Worm (Caenorhabditis elegans) whole organism, late embryonic: Measurements from ENCODE around the gene Y53F4B.39.

Experiments
- C38D4.7 ChIP-seq: fragments of 200-800 bp; sonication (Bioruptor generic); optimal IDR thresholded peaks from 2 replicates; lab custom pipeline; 2018; ENCODE audit warnings: mild to moderate bottlenecking, missing genetic modification characterization, moderate library complexity, missing compliant biosample characterization
- T23F11.4 ChIP-seq: fragments of 200-800 bp; sonication (Bioruptor generic); optimal IDR thresholded peaks from 2 replicates; lab custom pipeline; 2018; ENCODE audit warnings: mild to moderate bottlenecking, missing genetic modification characterization, missing compliant biosample characterization
- Y22D7AL.16 ChIP-seq: sonication (generic microtip); optimal IDR thresholded peaks from 2 replicates; lab custom pipeline; 2016; ENCODE audit warnings: missing genetic modification characterization, missing compliant biosample characterization
- ahr-1 ChIP-seq: sonication (generic microtip); optimal IDR thresholded peaks from 2 replicates; lab custom pipeline; 2016; ENCODE audit warnings: missing genetic modification characterization, missing compliant biosample characterization
- ama-1 ChIP-seq: fragments of 150-350 bp; optimal IDR thresholded peaks from 2 replicates; lab custom pipeline; 2014
- ceh-18 ChIP-seq: sonication (generic microtip); optimal IDR thresholded peaks from 2 replicates; lab custom pipeline; 2016; ENCODE audit warnings: missing genetic modification characterization, missing compliant biosample characterization
- ceh-2 ChIP-seq: sonication (generic microtip); optimal IDR thresholded peaks from 2 replicates; lab custom pipeline; 2016; ENCODE audit warnings: missing genotype, missing genetic modification characterization, missing compliant biosample characterization
- ceh-24 ChIP-seq: sonication (generic microtip); optimal IDR thresholded peaks from 2 replicates; lab custom pipeline; 2016; ENCODE audit warnings: mild to moderate bottlenecking, missing genetic modification characterization, missing compliant biosample characterization
- ceh-30 ChIP-seq: fragments of 150-350 bp; optimal IDR thresholded peaks from 2 replicates; lab custom pipeline; 2014; ENCODE audit warnings: missing biosample characterization, missing genetic modification characterization
- ceh-31 ChIP-seq: sonication (generic microtip); optimal IDR thresholded peaks from 2 replicates; lab custom pipeline; 2016; ENCODE audit warnings: missing genetic modification characterization, missing compliant biosample characterization
- ceh-34 ChIP-seq: sonication (generic microtip); optimal IDR thresholded peaks from 2 replicates; lab custom pipeline; 2016; ENCODE audit warnings: mild to moderate bottlenecking, missing genetic modification characterization, missing compliant biosample characterization
- che-1 ChIP-seq: sonication (generic microtip); optimal IDR thresholded peaks from 2 replicates; lab custom pipeline; 2016; ENCODE audit warnings: mild to moderate bottlenecking, missing genetic modification characterization, missing compliant biosample characterization
- dve-1 ChIP-seq: sonication (generic microtip); optimal IDR thresholded peaks from 2 replicates; lab custom pipeline; 2017; ENCODE audit warnings: antibody characterized with exemption, mild to moderate bottlenecking, missing genetic modification characterization, missing compliant biosample characterization
- elt-2 ChIP-seq: sonication (generic microtip); optimal IDR thresholded peaks from 2 replicates; lab custom pipeline; 2016; ENCODE audit warnings: missing genetic modification reagents, missing genetic modification characterization, missing compliant biosample characterization
- eyg-1 ChIP-seq: sonication (generic microtip); optimal IDR thresholded peaks from 2 replicates; lab custom pipeline; 2016; ENCODE audit warnings: missing genotype, missing genetic modification characterization, missing compliant biosample characterization
- fax-1 ChIP-seq: sonication (generic microtip); optimal IDR thresholded peaks from 2 replicates; lab custom pipeline; 2016; ENCODE audit warnings: missing genotype, missing genetic modification characterization, missing compliant biosample characterization
- fkh-6 ChIP-seq: sonication (generic microtip); optimal IDR thresholded peaks from 2 replicates; lab custom pipeline; 2016; ENCODE audit warnings: missing genetic modification characterization, missing compliant biosample characterization
- hlh-15 ChIP-seq: sonication (generic microtip); optimal IDR thresholded peaks from 2 replicates; lab custom pipeline; 2016; ENCODE audit warnings: missing genetic modification characterization, missing compliant biosample characterization
- hlh-30 ChIP-seq: sonication (generic microtip); optimal IDR thresholded peaks from 2 replicates; lab custom pipeline; 2017; ENCODE audit warnings: antibody characterized with exemption, missing genetic modification characterization, missing compliant biosample characterization; ENCODE audit not compliant: insufficient read depth
- hlh-6 ChIP-seq: sonication (generic microtip); optimal IDR thresholded peaks from 2 replicates; lab custom pipeline; 2016; ENCODE audit warnings: missing genotype, missing genetic modification characterization, missing compliant biosample characterization
- lim-6 ChIP-seq: sonication (generic microtip); optimal IDR thresholded peaks from 2 replicates; lab custom pipeline; 2016; ENCODE audit warnings: missing genetic modification characterization, missing compliant biosample characterization
- lin-11 ChIP-seq: fragments of 200-800 bp; sonication (Bioruptor generic); optimal IDR thresholded peaks from 2 replicates; lab custom pipeline; 2018; ENCODE audit warnings: mild to moderate bottlenecking, missing genetic modification characterization, missing compliant biosample characterization
- madf-2 ChIP-seq: sonication (generic microtip); optimal IDR thresholded peaks from 2 replicates; lab custom pipeline; 2017; ENCODE audit warnings: missing genetic modification characterization, missing compliant biosample characterization
- nfya-1 ChIP-seq: sonication (generic microtip); optimal IDR thresholded peaks from 2 replicates; lab custom pipeline; 2017; ENCODE audit warnings: missing genetic modification characterization, mild to moderate bottlenecking, missing compliant biosample characterization, antibody characterized with exemption, moderate library complexity
- nhr-11 ChIP-seq: fragments of 150-350 bp; optimal IDR thresholded peaks from 2 replicates; lab custom pipeline; 2014; ENCODE audit warnings: missing biosample characterization, missing genetic modification characterization
- nhr-232 ChIP-seq: sonication (generic microtip); optimal IDR thresholded peaks from 2 replicates; lab custom pipeline; 2016; ENCODE audit warnings: missing genetic modification characterization, missing compliant biosample characterization
- pat-9 ChIP-seq: fragments of 200-800 bp; sonication (Bioruptor generic); optimal IDR thresholded peaks from 2 replicates; lab custom pipeline; 2018; ENCODE audit warnings: mild to moderate bottlenecking, missing genetic modification characterization, moderate library complexity, missing compliant biosample characterization
- pax-1 ChIP-seq: fragments of 150-350 bp; optimal IDR thresholded peaks from 2 replicates; lab custom pipeline; 2014; ENCODE audit warnings: missing biosample characterization, missing genetic modification characterization
- pha-2 ChIP-seq: sonication (generic microtip); optimal IDR thresholded peaks from 2 replicates; lab custom pipeline; 2017; ENCODE audit warnings: mild to moderate bottlenecking, missing genetic modification characterization, missing compliant biosample characterization
- pha-4 ChIP-seq: fragments of 150-350 bp; optimal IDR thresholded peaks from 2 replicates; lab custom pipeline; 2018; ENCODE audit warnings: missing biosample characterization, missing genetic modification reagents, missing genetic modification characterization
- pqm-1 ChIP-seq: sonication (generic microtip); optimal IDR thresholded peaks from 2 replicates; lab custom pipeline; 2016; ENCODE audit warnings: missing genetic modification characterization, missing compliant biosample characterization
- ref-2 ChIP-seq: sonication (generic microtip); optimal IDR thresholded peaks from 2 replicates; lab custom pipeline; 2016; ENCODE audit warnings: missing genetic modification characterization, missing compliant biosample characterization
- rnt-1 ChIP-seq: sonication (generic microtip); optimal IDR thresholded peaks from 2 replicates; lab custom pipeline; 2016; ENCODE audit warnings: missing genetic modification characterization, missing compliant biosample characterization
- sdc-2 ChIP-seq: sonication (generic microtip); optimal IDR thresholded peaks from 2 replicates; lab custom pipeline; 2016; ENCODE audit warnings: missing genotype, missing genetic modification characterization, missing compliant biosample characterization
- sox-4 ChIP-seq: sonication (generic microtip); optimal IDR thresholded peaks from 2 replicates; lab custom pipeline; 2017; ENCODE audit warnings: mild to moderate bottlenecking, missing genetic modification characterization, inconsistent platforms, missing compliant biosample characterization
- syd-9 ChIP-seq: sonication (generic microtip); optimal IDR thresholded peaks from 2 replicates; lab custom pipeline; 2016; ENCODE audit warnings: mild to moderate bottlenecking, missing genetic modification characterization, moderate library complexity, missing compliant biosample characterization
- tbx-2 ChIP-seq: sonication (generic microtip); optimal IDR thresholded peaks from 2 replicates; lab custom pipeline; 2016; ENCODE audit warnings: missing genetic modification characterization, missing compliant biosample characterization
- tbx-7 ChIP-seq: sonication (generic microtip); optimal IDR thresholded peaks from 2 replicates; lab custom pipeline; 2016; ENCODE audit warnings: missing genotype, missing genetic modification characterization, missing compliant biosample characterization
- unc-3 ChIP-seq, 2 experiments: fragments of 200-800 bp in 1 of 2; sonication (Bioruptor generic) in 1 of 2; sonication (generic microtip) in 1 of 2; conservative IDR thresholded peaks in 1 of 2; optimal IDR thresholded peaks in 1 of 2; 2 replicates each; pipeline versions ENCODE4 v1.3.6 to Lab custom; 2016 to 2022; ENCODE audit warnings: missing compliant biosample characterization in 2 of 2, missing genetic modification characterization in 2 of 2, missing genetic modification reagents in 1 of 2
- unc-42 ChIP-seq: sonication (generic microtip); optimal IDR thresholded peaks from 2 replicates; lab custom pipeline; 2016; ENCODE audit warnings: missing genotype, missing genetic modification characterization, missing compliant biosample characterization
- unc-55 ChIP-seq: sonication (generic microtip); optimal IDR thresholded peaks from 2 replicates; lab custom pipeline; 2017; ENCODE audit warnings: missing biosample characterization, missing genetic modification reagents, missing genetic modification characterization
- unc-86 ChIP-seq: sonication (generic microtip); optimal IDR thresholded peaks from 2 replicates; lab custom pipeline; 2016; ENCODE audit warnings: missing genetic modification characterization, missing compliant biosample characterization
- zip-5 ChIP-seq: sonication (generic microtip); optimal IDR thresholded peaks from 2 replicates; lab custom pipeline; 2016; ENCODE audit warnings: missing genetic modification characterization, missing compliant biosample characterization

The Y53F4B.39 gene

ce11 chrII:15157880-15158279 is 47.9 kb downstream of the Y53F4B.39 start, which contains the start of gene ptr-20:
ptr-20 (plus strand) TSS chrII:15158180.
- TF ChIP-seq pat-9 (tag; lab: Kevin White, UChicago), result no peak
- no peak for TF ChIP-seq eyg-1 (tag; lab: Kevin White, UChicago)
- TF ChIP-seq fax-1 (tag; lab: Kevin White, UChicago), result no peak
- no peak for TF ChIP-seq hlh-15 (tag; lab: Kevin White, UChicago)
- TF ChIP-seq elt-2 (tag; lab: Kevin White, UChicago), result no peak
- TF ChIP-seq nfya-1 (tag; lab: Kevin White, UChicago), result no peak
- TF ChIP-seq unc-42 (tag; lab: Kevin White, UChicago), result no peak
- no peak for TF ChIP-seq Y22D7AL.16 (tag; lab: Kevin White, UChicago)
- TF ChIP-seq pha-4 (tag; lab: Kevin White, UChicago), result no peak
- TF ChIP-seq hlh-6, result no peak
- no peak for TF ChIP-seq pha-2 (tag; lab: Kevin White, UChicago)
- TF ChIP-seq lin-11 (tag; lab: Kevin White, UChicago), result no peak
- no peak for TF ChIP-seq rnt-1
- no peak for TF ChIP-seq madf-2 (tag; lab: Kevin White, UChicago)
- TF ChIP-seq unc-86 (tag; lab: Kevin White, UChicago), result no peak
- no peak for TF ChIP-seq unc-55 (GFP tag; lab: Kevin White, UChicago)
- no peak for TF ChIP-seq ceh-2 (tag; lab: Kevin White, UChicago)
- TF ChIP-seq fkh-6 (tag; lab: Kevin White, UChicago), result no peak
- no peak for TF ChIP-seq ceh-24 (tag; lab: Kevin White, UChicago)
- no peak for TF ChIP-seq pqm-1 (tag; lab: Kevin White, UChicago)

ce11 chrII:15158364-15158763 is 48.4 kb downstream of the Y53F4B.39 start:
- TF ChIP-seq dve-1 (tag; lab: Kevin White, UChicago), result peak; percentile 51
- TF ChIP-seq tbx-2 (tag; lab: Kevin White, UChicago), result no peak

- TF ChIP-seq pha-4 (tag; lab: Kevin White, UChicago) (no peak), ceh-31 (tag; lab: Kevin White, UChicago) (no peak), ama-1 (lab: Kevin White, UChicago) (no peak), nhr-11 (no peak), pax-1 (tag; lab: Kevin White, UChicago) (no peak), nfya-1 (tag; lab: Kevin White, UChicago) (no peak), ref-2 (tag; lab: Kevin White, UChicago) (no peak), C38D4.7 (no peak), hlh-30 (tag; lab: Kevin White, UChicago) (no peak), lim-6 (tag; lab: Kevin White, UChicago) (no peak), ceh-18 (tag; lab: Kevin White, UChicago) (no peak), T23F11.4 (GFP tag; lab: Kevin White, UChicago) (no peak), fkh-6 (tag; lab: Kevin White, UChicago) (no peak), pat-9 (tag; lab: Kevin White, UChicago) (no peak)
- TF ChIP-seq, all 69 proteins: peak for 0
These were observed 54.5 kb downstream of the Y53F4B.39 start, which contains the start of gene gst-26 for ce11 chrII:15164453-15164852. gst-26 (minus strand) TSS chrII:15164553.

- TF ChIP-seq ref-2 (tag; lab: Kevin White, UChicago) (peak; percentile 81), fax-1 (tag; lab: Kevin White, UChicago) (peak; percentile 77), ahr-1 (tag; lab: Kevin White, UChicago) (peak; percentile 63), sdc-2 (peak; percentile 74), ceh-34 (peak; percentile 81), unc-3 (GFP tag; conservative IDR thresholded peaks at IDR 0.05; lab: Robert Waterston, UW) (peak; percentile 52; the same call in 1 of the 2 replicates), unc-3 (tag; optimal IDR thresholded peaks at IDR 0.05; lab: Kevin White, UChicago) (peak; percentile 24), Y22D7AL.16 (tag; lab: Kevin White, UChicago) (peak; percentile 74), che-1 (tag; lab: Kevin White, UChicago) (peak; percentile 82), tbx-2 (tag; lab: Kevin White, UChicago) (peak; percentile 70), nhr-232 (tag; lab: Kevin White, UChicago) (peak; percentile 74), lim-6 (tag; lab: Kevin White, UChicago) (peak; percentile 47), T23F11.4 (GFP tag; lab: Kevin White, UChicago) (peak; percentile 66), zip-5 (tag; lab: Kevin White, UChicago) (peak; percentile 53), fkh-6 (tag; lab: Kevin White, UChicago) (peak; percentile 79), rnt-1 (peak; percentile 82), pha-2 (tag; lab: Kevin White, UChicago) (peak; percentile 54), syd-9 (peak; percentile 75), ceh-2 (tag; lab: Kevin White, UChicago) (peak; percentile 48), elt-2 (tag; lab: Kevin White, UChicago) (peak; percentile 84), unc-42 (tag; lab: Kevin White, UChicago) (peak; percentile 59), ceh-30 (peak; percentile 48), sox-4 (tag; lab: Kevin White, UChicago) (peak; percentile 87), tbx-7 (tag; lab: Kevin White, UChicago) (peak; percentile 49), dve-1 (tag; lab: Kevin White, UChicago) (peak; percentile 86)
These were observed 55.8 kb downstream of the Y53F4B.39 start, which contains the start of gene gst-27 for ce11 chrII:15165681-15166235. gst-27 (minus strand) TSS chrII:15165731.
